Worm (Caenorhabditis elegans) whole organism, early embryonic: ENCODE data around the gene ttbk-5.

Source experiments
- aly-1 ChIP-seq: sonication (generic microtip); optimal IDR thresholded peaks from 2 replicates; lab custom pipeline; 2016; ENCODE audit warnings: missing genetic modification characterization, missing compliant biosample characterization
- pes-1 ChIP-seq: fragments of 200-800 bp; sonication (Bioruptor generic); IDR thresholded peaks from 2 replicates; pipeline ENCODE4 v1.3.6; 2022; ENCODE audit warnings: missing genetic modification reagents, missing genetic modification characterization, missing compliant biosample characterization
- scrt-1 ChIP-seq: fragments of 200-800 bp; sonication (Bioruptor generic); IDR thresholded peaks from 2 replicates; pipeline ENCODE4 v1.3.6; 2022; ENCODE audit warnings: missing genetic modification characterization, missing compliant biosample characterization
- tbx-37 ChIP-seq: fragments of 200-800 bp; sonication (Bioruptor generic); conservative IDR thresholded peaks from 2 replicates; pipeline ENCODE4 v1.3.6; 2022; ENCODE audit warnings: missing genetic modification reagents, missing genetic modification characterization, missing compliant biosample characterization

ce11 chrIV:10040803-10041202, 49.7 kb upstream of the ttbk-5 start, which contains the start of gene dhs-31:
- TF ChIP-seq aly-1 (tag; lab: Kevin White, UChicago) = no peak
- TF ChIP-seq tbx-37 (GFP tag; lab: Robert Waterston, UW) = no peak
- no peak for TF ChIP-seq pes-1 (GFP tag; lab: Robert Waterston, UW)
- no peak for TF ChIP-seq scrt-1 (GFP tag; lab: Robert Waterston, UW)
